Fruit fly (Drosophila melanogaster) whole organism, wandering third instar larva: ENCODE data around the gene CG11816.

Experiments used
- Abd-B ChIP-seq: fragments of >200 bp; optimal IDR thresholded peaks from 2 replicates; lab custom pipeline; 2017; ENCODE audit warnings: missing biosample characterization, missing genetic modification characterization
- Dif ChIP-seq: fragments of 200-275, 200-300 bp; sonication (Bioruptor generic); optimal IDR thresholded peaks from 2 replicates; lab custom pipeline; 2018; ENCODE audit warnings: missing biosample characterization, missing genetic modification characterization; ENCODE audit not compliant: partially characterized antibody
- HLH106 ChIP-seq: fragments of 200-800 bp; optimal IDR thresholded peaks from 3 replicates; lab custom pipeline; 2019; ENCODE audit warnings: missing biosample characterization, mild to moderate bottlenecking, missing genetic modification characterization, moderate library complexity
- OdsH ChIP-seq: fragments of 200-800 bp; sonication (Bioruptor generic); optimal IDR thresholded peaks from 2 replicates; lab custom pipeline; 2016; ENCODE audit warnings: missing biosample characterization, mild to moderate bottlenecking, missing genetic modification characterization
- dsf ChIP-seq: sonication (Bioruptor generic); optimal IDR thresholded peaks from 2 replicates; lab custom pipeline; 2016; ENCODE audit warnings: missing biosample characterization, missing genetic modification characterization, borderline replicate concordance
- h ChIP-seq: fragments of 200-800 bp; sonication (Bioruptor generic); optimal IDR thresholded peaks from 3 replicates; lab custom pipeline; 2016; ENCODE audit warnings: missing biosample characterization, mild to moderate bottlenecking, missing genetic modification characterization
- usp ChIP-seq: fragments of >200 bp; optimal IDR thresholded peaks from 2 replicates; lab custom pipeline; 2017; ENCODE audit warnings: missing biosample characterization, missing genetic modification characterization

- no peak for TF ChIP-seq usp (GFP tag; lab: Kevin White, UChicago)
- TF ChIP-seq OdsH (GFP tag; lab: Kevin White, UChicago), result no peak
- no peak for TF ChIP-seq Dif (GFP tag; lab: Kevin White, UChicago)
- TF ChIP-seq Abd-B (GFP tag; lab: Kevin White, UChicago), result no peak
- TF ChIP-seq HLH106 (tag; lab: Kevin White, UChicago), result no peak
- TF ChIP-seq dsf (GFP tag; lab: Kevin White, UChicago), result no peak
- no peak for TF ChIP-seq h
Measured at dm6 chrX:13561371-13561770, 5.8 kb upstream of the CG11816 start, which contains the start of gene CG32633.
